Worm (Caenorhabditis elegans): ENCODE data around the gene F54E2.5.

The F54E2.5 gene

ce11 chrV:2799172-2799869 lies 16.5 kb downstream of the F54E2.5 start:
- TF ChIP-seq flh-1 (GFP tag; optimal IDR thresholded peaks at IDR 0.05) = no peak
- TF ChIP-seq ces-1 (GFP tag; optimal IDR thresholded peaks at IDR 0.05) = no peak
- TF ChIP-seq unc-62 (GFP tag; optimal IDR thresholded peaks at IDR 0.05) = no peak
- TF ChIP-seq bed-3 (GFP tag; optimal IDR thresholded peaks at IDR 0.05) = no peak
- no peak for TF ChIP-seq blmp-1 (tag; optimal IDR thresholded peaks at IDR 0.05)
- TF ChIP-seq nhr-28 (tag; optimal IDR thresholded peaks at IDR 0.05) = no peak
- no peak for TF ChIP-seq lin-13 (tag; optimal IDR thresholded peaks at IDR 0.05)
- no peak for TF ChIP-seq nhr-237 (tag; optimal IDR thresholded peaks at IDR 0.05)
- no peak for TF ChIP-seq ztf-11 (tag; optimal IDR thresholded peaks at IDR 0.05)
- TF ChIP-seq tbx-8 (GFP tag; optimal IDR thresholded peaks at IDR 0.05) = no peak
- TF ChIP-seq nhr-12 (tag; optimal IDR thresholded peaks at IDR 0.05) = no peak
- no peak for TF ChIP-seq mls-2 (tag; optimal IDR thresholded peaks at IDR 0.05)
- no peak for TF ChIP-seq elt-1 (tag; optimal IDR thresholded peaks at IDR 0.05; ENCODE audit: borderline replicate concordance, insufficient read depth)

ce11 chrV:2795998-2796397 lies 19.9 kb downstream of the F54E2.5 start, which contains the start of gene F54E2.2:
Gene F54E2.2 (plus strand): TSS chrV:2796298.
- no peak for TF ChIP-seq zip-8 (tag; optimal IDR thresholded peaks at IDR 0.05)
- no peak for TF ChIP-seq sem-2 (GFP tag; optimal IDR thresholded peaks at IDR 0.05)
- no peak for TF ChIP-seq cnd-1 (tag; optimal IDR thresholded peaks at IDR 0.05)
- no peak for TF ChIP-seq flh-1 (GFP tag; optimal IDR thresholded peaks at IDR 0.05)
- TF ChIP-seq blmp-1 (tag; optimal IDR thresholded peaks at IDR 0.05) = no peak
- TF ChIP-seq unc-120 (tag; optimal IDR thresholded peaks at IDR 0.05; ENCODE audit: poor library complexity, severe bottlenecking) = no peak

ce11 chrV:2792958-2793357 lies 22.9 kb downstream of the F54E2.5 start:
- TF ChIP-seq nhr-2 (tag; optimal IDR thresholded peaks at IDR 0.05) = no peak

ce11 chrV:2780786-2781185 lies 35.1 kb downstream of the F54E2.5 start, which contains the start of gene R05D8.11:
Gene R05D8.11 (minus strand): TSS chrV:2780886.
- TF ChIP-seq cnd-1 (tag; optimal IDR thresholded peaks at IDR 0.05) (no peak), mab-5 (tag; optimal IDR thresholded peaks at IDR 0.05) (no peak), snpc-4 (tag; optimal IDR thresholded peaks at IDR 0.05) (no peak), unc-39 (tag; optimal IDR thresholded peaks at IDR 0.05) (no peak), hlh-1 (tag; optimal IDR thresholded peaks at IDR 0.05) (no peak), mep-1 (tag; optimal IDR thresholded peaks at IDR 0.05) (no peak), bed-3 (GFP tag; optimal IDR thresholded peaks at IDR 0.05) (no peak), flh-1 (GFP tag; optimal IDR thresholded peaks at IDR 0.05) (no peak), ceh-83 (GFP tag; optimal IDR thresholded peaks at IDR 0.05) (no peak), mls-2 (tag; optimal IDR thresholded peaks at IDR 0.05) (no peak), nhr-76 (tag; optimal IDR thresholded peaks at IDR 0.05) (no peak), ces-1 (GFP tag; optimal IDR thresholded peaks at IDR 0.05) (no peak), zip-8 (tag; optimal IDR thresholded peaks at IDR 0.05) (no peak), lin-13 (tag; optimal IDR thresholded peaks at IDR 0.05) (no peak), lin-32 (GFP tag; optimal IDR thresholded peaks at IDR 0.05) (no peak), ceh-43 (GFP tag; optimal IDR thresholded peaks at IDR 0.05) (no peak), tbx-8 (GFP tag; optimal IDR thresholded peaks at IDR 0.05) (no peak), pha-4 (tag; optimal IDR thresholded peaks at IDR 0.05) (no peak), elt-1 (tag; optimal IDR thresholded peaks at IDR 0.05; ENCODE audit: borderline replicate concordance, insufficient read depth) (no peak), ham-2 (GFP tag; optimal IDR thresholded peaks at IDR 0.05) (no peak)

ce11 chrV:2774042-2774441 lies 41.8 kb downstream of the F54E2.5 start, which contains the start of gene srj-18:
Gene srj-18 (plus strand): TSS chrV:2774342.
- TF ChIP-seq unc-120 (tag; optimal IDR thresholded peaks at IDR 0.05; ENCODE audit: poor library complexity, severe bottlenecking) (no peak), mls-2 (tag; optimal IDR thresholded peaks at IDR 0.05) (no peak), elt-3 (tag; optimal IDR thresholded peaks at IDR 0.05) (no peak), blmp-1 (tag; optimal IDR thresholded peaks at IDR 0.05) (no peak)

ce11 chrV:2771560-2771959 lies 44.3 kb downstream of the F54E2.5 start, which contains the start of gene srh-56:
Gene srh-56 (plus strand): TSS chrV:2771860.
- TF ChIP-seq flh-1 (GFP tag; optimal IDR thresholded peaks at IDR 0.05) (no peak), lin-13 (tag; optimal IDR thresholded peaks at IDR 0.05) (no peak), zip-8 (tag; optimal IDR thresholded peaks at IDR 0.05) (no peak), drap-1 (GFP tag; optimal IDR thresholded peaks at IDR 0.05) (no peak), ztf-11 (tag; optimal IDR thresholded peaks at IDR 0.05) (no peak), nhr-2 (tag; optimal IDR thresholded peaks at IDR 0.05) (no peak), elt-1 (tag; optimal IDR thresholded peaks at IDR 0.05; ENCODE audit: borderline replicate concordance, insufficient read depth) (no peak), nhr-12 (tag; optimal IDR thresholded peaks at IDR 0.05) (no peak), sem-2 (GFP tag; optimal IDR thresholded peaks at IDR 0.05) (no peak), blmp-1 (tag; optimal IDR thresholded peaks at IDR 0.05) (no peak), ceh-39 (tag; optimal IDR thresholded peaks at IDR 0.05) (no peak), M03D4.4 (tag; optimal IDR thresholded peaks at IDR 0.05) (no peak), ces-1 (GFP tag; optimal IDR thresholded peaks at IDR 0.05) (no peak), tbx-8 (GFP tag; optimal IDR thresholded peaks at IDR 0.05) (no peak)
